Worm (Caenorhabditis elegans) whole organism, mixed stage, embryonic: ENCODE measurements around the gene nhr-190.

Source experiments
- M03D4.4 ChIP-seq: sonication (generic microtip); optimal IDR thresholded peaks from 2 replicates; lab custom pipeline; 2017; ENCODE audit warnings: mild to moderate bottlenecking, missing genetic modification characterization, missing compliant biosample characterization
- bed-3 ChIP-seq: fragments of 200-800 bp; sonication (Bioruptor generic); optimal IDR thresholded peaks from 3 replicates; lab custom pipeline; 2018; ENCODE audit warnings: mild to moderate bottlenecking, missing genetic modification characterization, moderate library complexity, missing compliant biosample characterization
- blmp-1 ChIP-seq: fragments of 150-350 bp; optimal IDR thresholded peaks from 2 replicates; lab custom pipeline; 2014; ENCODE audit warnings: missing biosample characterization, missing genetic modification characterization
- ceh-39 ChIP-seq: fragments of 150-350 bp; optimal IDR thresholded peaks from 2 replicates; lab custom pipeline; 2014; ENCODE audit warnings: missing biosample characterization, missing genetic modification characterization
- ceh-83 ChIP-seq: fragments of 200-800 bp; sonication (Bioruptor generic); optimal IDR thresholded peaks from 2 replicates; lab custom pipeline; 2018; ENCODE audit warnings: mild to moderate bottlenecking, missing genetic modification characterization, missing compliant biosample characterization
- ces-1 ChIP-seq: fragments of 150-350 bp; optimal IDR thresholded peaks from 2 replicates; lab custom pipeline; 2014; ENCODE audit warnings: missing biosample characterization, missing genetic modification reagents, missing genetic modification characterization
- cnd-1 ChIP-seq: fragments of 200-800 bp; sonication (Bioruptor generic); optimal IDR thresholded peaks from 2 replicates; lab custom pipeline; 2018; ENCODE audit warnings: mild to moderate bottlenecking, missing genetic modification characterization, missing compliant biosample characterization
- drap-1 ChIP-seq: fragments of 200-800 bp; sonication (Bioruptor generic); optimal IDR thresholded peaks from 3 replicates; lab custom pipeline; 2018; ENCODE audit warnings: mild to moderate bottlenecking, missing genetic modification characterization, missing compliant biosample characterization
- elt-1 ChIP-seq: sonication (generic microtip); optimal IDR thresholded peaks from 2 replicates; lab custom pipeline; 2017; ENCODE audit warnings: missing genetic modification characterization, mild to moderate bottlenecking, missing compliant biosample characterization, antibody characterized with exemption, moderate library complexity, borderline replicate concordance; ENCODE audit not compliant: insufficient read depth
- elt-3 ChIP-seq: fragments of 150-350 bp; optimal IDR thresholded peaks from 2 replicates; lab custom pipeline; 2014; ENCODE audit warnings: missing biosample characterization, missing genetic modification characterization
- flh-1 ChIP-seq: fragments of 200-800 bp; sonication (Bioruptor generic); optimal IDR thresholded peaks from 2 replicates; lab custom pipeline; 2018; ENCODE audit warnings: mild to moderate bottlenecking, missing genetic modification characterization, moderate library complexity, missing compliant biosample characterization
- ham-2 ChIP-seq: fragments of 200-800 bp; sonication (Bioruptor generic); optimal IDR thresholded peaks from 2 replicates; lab custom pipeline; 2018; ENCODE audit warnings: mild to moderate bottlenecking, missing genetic modification characterization, missing compliant biosample characterization
- hlh-1 ChIP-seq: fragments of 150-350 bp; optimal IDR thresholded peaks from 2 replicates; lab custom pipeline; 2014; ENCODE audit warnings: missing biosample characterization, missing genetic modification reagents, missing genetic modification characterization
- lin-32 ChIP-seq: fragments of 200-800 bp; sonication (Bioruptor generic); optimal IDR thresholded peaks from 2 replicates; lab custom pipeline; 2018; ENCODE audit warnings: mild to moderate bottlenecking, missing genetic modification characterization, missing compliant biosample characterization
- lsy-2 ChIP-seq: fragments of 150-350 bp; optimal IDR thresholded peaks from 2 replicates; lab custom pipeline; 2014; ENCODE audit warnings: missing biosample characterization, missing genetic modification characterization
- mab-5 ChIP-seq: fragments of 150-350 bp; optimal IDR thresholded peaks from 2 replicates; lab custom pipeline; 2014; ENCODE audit warnings: missing biosample characterization, missing genetic modification characterization
- mep-1 ChIP-seq: fragments of 150-350 bp; optimal IDR thresholded peaks from 2 replicates; lab custom pipeline; 2017; ENCODE audit warnings: missing biosample characterization, missing genetic modification reagents, missing genetic modification characterization, inconsistent platforms
- nhr-12 ChIP-seq: fragments of 150-350 bp; optimal IDR thresholded peaks from 2 replicates; lab custom pipeline; 2014; ENCODE audit warnings: missing biosample characterization, missing genetic modification characterization
- nhr-2 ChIP-seq: fragments of 150-350 bp; optimal IDR thresholded peaks from 2 replicates; lab custom pipeline; 2014; ENCODE audit warnings: missing biosample characterization, missing genetic modification characterization
- nhr-237 ChIP-seq: fragments of 150-350 bp; optimal IDR thresholded peaks from 2 replicates; lab custom pipeline; 2014; ENCODE audit warnings: missing biosample characterization, missing genetic modification characterization
- nhr-28 ChIP-seq: fragments of 150-350 bp; optimal IDR thresholded peaks from 2 replicates; lab custom pipeline; 2014; ENCODE audit warnings: missing biosample characterization, missing genetic modification characterization
- nhr-76 ChIP-seq: sonication (generic microtip); optimal IDR thresholded peaks from 2 replicates; lab custom pipeline; 2017; ENCODE audit warnings: missing biosample characterization, missing genetic modification characterization
- pha-4 ChIP-seq: fragments of 150-350 bp; optimal IDR thresholded peaks from 2 replicates; lab custom pipeline; 2018; ENCODE audit warnings: missing biosample characterization, missing genetic modification reagents, missing genetic modification characterization
- sem-2 ChIP-seq: fragments of 200-800 bp; sonication (Bioruptor generic); optimal IDR thresholded peaks from 2 replicates; lab custom pipeline; 2018; ENCODE audit warnings: mild to moderate bottlenecking, missing genetic modification characterization, missing compliant biosample characterization
- snpc-4 ChIP-seq: fragments of 150-350 bp; optimal IDR thresholded peaks from 2 replicates; lab custom pipeline; 2014; ENCODE audit warnings: missing biosample characterization, missing genetic modification characterization
- sptf-1 ChIP-seq: sonication (generic microtip); optimal IDR thresholded peaks from 2 replicates; lab custom pipeline; 2017; ENCODE audit warnings: mild to moderate bottlenecking, missing genetic modification characterization, moderate library complexity, missing compliant biosample characterization
- tbx-8 ChIP-seq: fragments of 200-800 bp; sonication (Bioruptor generic); optimal IDR thresholded peaks from 2 replicates; lab custom pipeline; 2018; ENCODE audit warnings: mild to moderate bottlenecking, missing genetic modification characterization, moderate library complexity, missing compliant biosample characterization
- unc-39 ChIP-seq: fragments of 150-350 bp; optimal IDR thresholded peaks from 2 replicates; lab custom pipeline; 2014; ENCODE audit warnings: missing biosample characterization, missing genetic modification characterization
- unc-62 ChIP-seq: fragments of 150-350 bp; optimal IDR thresholded peaks from 2 replicates; lab custom pipeline; 2014; ENCODE audit warnings: missing biosample characterization, missing genetic modification reagents, missing genetic modification characterization
- zip-8 ChIP-seq: fragments of 150-350 bp; optimal IDR thresholded peaks from 2 replicates; lab custom pipeline; 2014; ENCODE audit warnings: missing biosample characterization, missing genetic modification characterization
- ztf-11 ChIP-seq: fragments of 150-350 bp; optimal IDR thresholded peaks from 2 replicates; lab custom pipeline; 2014; ENCODE audit warnings: missing biosample characterization, missing genetic modification characterization

Gene nhr-190

DNA sequence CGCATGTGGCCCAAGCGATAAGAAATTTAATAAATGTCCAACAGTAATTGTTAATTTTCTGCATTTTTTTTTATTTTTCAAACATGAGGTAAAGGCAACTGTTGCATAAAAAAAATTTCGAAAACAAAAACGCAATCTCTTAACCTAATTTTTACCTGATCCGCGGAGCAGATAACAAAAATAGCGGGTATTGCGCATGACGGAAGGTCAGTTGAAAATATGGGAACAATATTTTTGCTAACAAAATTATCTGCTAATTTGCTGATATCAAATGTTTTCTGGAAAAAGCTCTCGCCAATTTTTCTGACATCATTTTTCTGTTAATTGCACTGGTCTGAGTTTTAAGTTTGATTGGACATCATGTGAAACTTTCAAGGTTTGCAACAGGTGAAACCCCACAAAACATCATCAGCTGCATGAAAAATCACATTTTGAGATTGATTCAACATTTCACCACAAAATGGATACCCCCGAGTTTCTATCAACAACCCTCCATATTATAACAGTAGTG is 21.7 kb upstream of the nhr-190 start, which contains the start of the genes F31F4.11 and srh-266:
F31F4.11 (minus strand) TSS at position 101 of the 511 bp plus-strand sequence.
srh-266 (plus strand) TSS at position 461 of the 511 bp plus-strand sequence.
- no peak for TF ChIP-seq hlh-1 (tag; lab: Kevin White, UChicago)
- no peak for TF ChIP-seq cnd-1 (tag; lab: Kevin White, UChicago)
- TF ChIP-seq ham-2 (GFP tag; lab: Kevin White, UChicago): no peak
- no peak for TF ChIP-seq ces-1 (GFP tag; lab: Kevin White, UChicago)
- TF ChIP-seq elt-3 (tag; lab: Kevin White, UChicago): no peak
- no peak for TF ChIP-seq sem-2 (GFP tag; lab: Kevin White, UChicago)
- no peak for TF ChIP-seq sptf-1
- no peak for TF ChIP-seq pha-4 (tag; lab: Kevin White, UChicago)
- no peak for TF ChIP-seq elt-1 (tag; lab: Kevin White, UChicago)
- TF ChIP-seq lin-32 (GFP tag; lab: Kevin White, UChicago): no peak
- no peak for TF ChIP-seq mep-1 (tag; lab: Kevin White, UChicago)
- no peak for TF ChIP-seq nhr-12 (tag; lab: Kevin White, UChicago)
- no peak for TF ChIP-seq unc-62 (GFP tag; lab: Kevin White, UChicago)
- TF ChIP-seq flh-1 (GFP tag; lab: Kevin White, UChicago): no peak
- no peak for TF ChIP-seq bed-3 (GFP tag; lab: Kevin White, UChicago)
- no peak for TF ChIP-seq ceh-39 (tag; lab: Kevin White, UChicago)

DNA sequence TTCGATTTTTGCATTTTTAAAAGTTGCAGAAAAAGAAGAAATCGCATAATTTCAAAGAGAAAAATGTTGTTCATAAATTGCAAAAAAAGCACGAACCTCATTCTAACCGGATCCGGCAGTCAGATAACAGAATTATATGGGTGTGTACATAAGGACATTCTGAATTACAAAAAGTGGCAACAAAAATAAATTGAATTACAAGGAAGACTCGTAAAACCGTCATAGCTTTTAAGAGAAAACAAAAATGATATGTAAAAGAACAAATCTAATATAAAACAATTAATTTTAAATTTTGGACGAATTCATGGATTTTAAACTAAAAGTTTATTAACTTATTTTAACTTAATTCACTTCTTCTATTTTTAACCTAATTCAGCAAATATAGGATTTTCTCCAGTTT is 17.5 kb upstream of the nhr-190 start, which contains the start of gene F31F4.17:
F31F4.17 (minus strand) TSS at position 101 of the 400 bp plus-strand sequence.
- TF ChIP-seq drap-1 (GFP tag; lab: Kevin White, UChicago): no peak
- TF ChIP-seq nhr-28 (tag; lab: Kevin White, UChicago): no peak
- TF ChIP-seq blmp-1: no peak
- TF ChIP-seq lsy-2 (tag; lab: Kevin White, UChicago): no peak
- TF ChIP-seq ztf-11: no peak
- no peak for TF ChIP-seq ceh-83 (GFP tag; lab: Kevin White, UChicago)
- no peak for TF ChIP-seq ces-1 (GFP tag; lab: Kevin White, UChicago)
- TF ChIP-seq elt-1 (tag; lab: Kevin White, UChicago): no peak
- TF ChIP-seq tbx-8 (GFP tag; lab: Kevin White, UChicago): no peak
- no peak for TF ChIP-seq snpc-4 (tag; lab: Kevin White, UChicago)
- no peak for TF ChIP-seq unc-39 (tag; lab: Kevin White, UChicago)
- TF ChIP-seq nhr-76: no peak
- no peak for TF ChIP-seq M03D4.4 (tag; lab: Kevin White, UChicago)
- TF ChIP-seq mab-5 (tag; lab: Kevin White, UChicago): no peak
- no peak for TF ChIP-seq zip-8 (tag; lab: Kevin White, UChicago)
- no peak for TF ChIP-seq hlh-1 (tag; lab: Kevin White, UChicago)

- TF ChIP-seq ztf-11: no peak
- TF ChIP-seq, all 35 proteins: peak for 0
These were observed 15.0 kb upstream of the nhr-190 start, which contains the start of gene srh-246 for ce11 chrV:657678-658077. Gene srh-246 (minus strand): TSS chrV:657778.

- TF ChIP-seq nhr-237 (tag; lab: Kevin White, UChicago): no peak
- no peak for TF ChIP-seq mab-5 (tag; lab: Kevin White, UChicago)
- no peak for TF ChIP-seq pha-4 (tag; lab: Kevin White, UChicago)
- TF ChIP-seq tbx-8 (GFP tag; lab: Kevin White, UChicago): no peak
- no peak for TF ChIP-seq nhr-28 (tag; lab: Kevin White, UChicago)
- no peak for TF ChIP-seq bed-3 (GFP tag; lab: Kevin White, UChicago)
- no peak for TF ChIP-seq drap-1 (GFP tag; lab: Kevin White, UChicago)
These were observed 13.1 kb upstream of the nhr-190 start, which contains the start of gene srh-245 for ce11 chrV:655823-656222. Gene srh-245 (minus strand): TSS chrV:655923.

ce11 chrV:654402-654801 is 11.7 kb upstream of the nhr-190 start, which contains the start of gene srj-6:
Gene srj-6 (minus strand): TSS chrV:654502.
- TF ChIP-seq nhr-76 (no peak), mep-1 (tag; lab: Kevin White, UChicago) (no peak), nhr-2 (tag; lab: Kevin White, UChicago) (no peak), nhr-237 (tag; lab: Kevin White, UChicago) (no peak), ham-2 (GFP tag; lab: Kevin White, UChicago) (no peak), mab-5 (tag; lab: Kevin White, UChicago) (no peak), bed-3 (GFP tag; lab: Kevin White, UChicago) (no peak), ceh-83 (GFP tag; lab: Kevin White, UChicago) (no peak), tbx-8 (GFP tag; lab: Kevin White, UChicago) (no peak)
